Fruit fly (Drosophila melanogaster) whole organism, wandering third instar larva: ENCODE results near the gene brat.

ENCODE experiments used
- CG32264 ChIP-seq: fragments of 200-800 bp; sonication (Bioruptor generic); optimal IDR thresholded peaks from 2 replicates; lab custom pipeline; 2016; ENCODE audit warnings: missing biosample characterization, missing genetic modification characterization
- CG9705 ChIP-seq: fragments of 200-800 bp; sonication (Bioruptor generic); optimal IDR thresholded peaks from 2 replicates; lab custom pipeline; 2018; ENCODE audit warnings: missing biosample characterization, mild to moderate bottlenecking, missing genetic modification characterization
- Dfd ChIP-seq: fragments of >200 bp; optimal IDR thresholded peaks from 2 replicates; lab custom pipeline; 2017; ENCODE audit warnings: missing biosample characterization, missing genetic modification characterization
- Dif ChIP-seq: fragments of 200-275, 200-300 bp; sonication (Bioruptor generic); optimal IDR thresholded peaks from 2 replicates; lab custom pipeline; 2018; ENCODE audit warnings: missing biosample characterization, missing genetic modification characterization; ENCODE audit not compliant: partially characterized antibody
- GATAd ChIP-seq: sonication (Bioruptor generic); optimal IDR thresholded peaks from 2 replicates; lab custom pipeline; 2016; ENCODE audit warnings: missing biosample characterization, missing genetic modification characterization
- HLH106 ChIP-seq: fragments of 200-800 bp; optimal IDR thresholded peaks from 3 replicates; lab custom pipeline; 2019; ENCODE audit warnings: missing biosample characterization, mild to moderate bottlenecking, missing genetic modification characterization, moderate library complexity
- Hnf4 ChIP-seq: fragments of 200-800 bp; sonication (Bioruptor generic); optimal IDR thresholded peaks from 2 replicates; lab custom pipeline; 2016; ENCODE audit warnings: missing biosample characterization, mild to moderate bottlenecking, missing genetic modification characterization
- Hr78 ChIP-seq: fragments of >200 bp; optimal IDR thresholded peaks from 2 replicates; lab custom pipeline; 2017; ENCODE audit warnings: missing biosample characterization, missing genetic modification characterization
- Hr83 ChIP-seq: fragments of 200-300 bp; sonication (Bioruptor generic); optimal IDR thresholded peaks from 2 replicates; lab custom pipeline; 2016; ENCODE audit warnings: missing biosample characterization, mild to moderate bottlenecking, missing genetic modification characterization, moderate library complexity; ENCODE audit not compliant: poor library complexity, severe bottlenecking
- Jra ChIP-seq: sonication (Bioruptor generic); optimal IDR thresholded peaks from 2 replicates; lab custom pipeline; 2016; ENCODE audit warnings: missing biosample characterization, missing genetic modification characterization
- Myc ChIP-seq: fragments of >200 bp; optimal IDR thresholded peaks from 2 replicates; lab custom pipeline; 2017
- N ChIP-seq: fragments of >200 bp; optimal IDR thresholded peaks from 2 replicates; lab custom pipeline; 2018; ENCODE audit warnings: missing biosample characterization, missing external identifiers, missing genetic modification characterization
- OdsH ChIP-seq: fragments of 200-800 bp; sonication (Bioruptor generic); optimal IDR thresholded peaks from 2 replicates; lab custom pipeline; 2016; ENCODE audit warnings: missing biosample characterization, mild to moderate bottlenecking, missing genetic modification characterization
- Rel ChIP-seq, 2 experiments: fragments of 200-800 bp; sonication (Bioruptor generic) in 1 of 2; optimal IDR thresholded peaks; 2 replicates in 1 of 2; 3 replicates in 1 of 2; lab custom pipeline; 2016 to 2019; ENCODE audit warnings: mild to moderate bottlenecking in 2 of 2, missing biosample characterization in 2 of 2, missing genetic modification characterization in 2 of 2, moderate library complexity in 1 of 2
- Sp1 ChIP-seq: fragments of 200-800 bp; sonication (Bioruptor generic); optimal IDR thresholded peaks from 3 replicates; lab custom pipeline; 2019; ENCODE audit warnings: missing biosample characterization, mild to moderate bottlenecking, missing genetic modification characterization, moderate library complexity
- br ChIP-seq: fragments of 200-800 bp; sonication (Bioruptor generic); optimal IDR thresholded peaks from 2 replicates; lab custom pipeline; 2016; ENCODE audit warnings: missing biosample characterization, missing genetic modification characterization
- dl ChIP-seq, 2 experiments: fragments of 175-275, 200-275 bp in 1 of 2; fragments of 200-275 bp in 1 of 2; sonication (Bioruptor generic); optimal IDR thresholded peaks; lab custom pipeline; 2018; ENCODE audit warnings: mild to moderate bottlenecking in 2 of 2, missing biosample characterization in 2 of 2, missing genetic modification characterization in 2 of 2, moderate library complexity in 2 of 2; ENCODE audit not compliant: partially characterized antibody in 2 of 2, insufficient read depth in 1 of 2
- dmrt93B ChIP-seq: fragments of 200-800 bp; sonication (Bioruptor generic); optimal IDR thresholded peaks from 2 replicates; lab custom pipeline; 2018; ENCODE audit warnings: missing biosample characterization, mild to moderate bottlenecking, missing genetic modification characterization
- dsf ChIP-seq: sonication (Bioruptor generic); optimal IDR thresholded peaks from 2 replicates; lab custom pipeline; 2016; ENCODE audit warnings: missing biosample characterization, missing genetic modification characterization, borderline replicate concordance
- ey ChIP-seq: fragments of 200-800 bp; sonication (Bioruptor generic); optimal IDR thresholded peaks from 2 replicates; lab custom pipeline; 2016; ENCODE audit warnings: missing biosample characterization, missing genetic modification characterization
- foxo ChIP-seq, 2 experiments: fragments of 200-800 bp; sonication (Bioruptor generic); optimal IDR thresholded peaks; 2 replicates in 1 of 2; 3 replicates in 1 of 2; lab custom pipeline; 2016 to 2017; ENCODE audit warnings: missing biosample characterization in 2 of 2, missing genetic modification characterization in 2 of 2
- fru ChIP-seq: fragments of 200-800 bp; sonication (Bioruptor generic); optimal IDR thresholded peaks from 3 replicates; lab custom pipeline; 2016; ENCODE audit warnings: missing biosample characterization, mild to moderate bottlenecking, missing genetic modification characterization
- h ChIP-seq: fragments of 200-800 bp; sonication (Bioruptor generic); optimal IDR thresholded peaks from 3 replicates; lab custom pipeline; 2016; ENCODE audit warnings: missing biosample characterization, mild to moderate bottlenecking, missing genetic modification characterization
- jim ChIP-seq: fragments of 175-275, 200-325 bp; sonication (Bioruptor generic); optimal IDR thresholded peaks from 2 replicates; lab custom pipeline; 2016; ENCODE audit warnings: missing biosample characterization, mild to moderate bottlenecking, missing genetic modification characterization
- lola ChIP-seq: fragments of >200 bp; optimal IDR thresholded peaks from 2 replicates; lab custom pipeline; 2017; ENCODE audit warnings: missing biosample characterization, missing genetic modification characterization
- pan ChIP-seq: fragments of >200 bp; optimal IDR thresholded peaks from 2 replicates; lab custom pipeline; 2017
- psq ChIP-seq: fragments of 200-800 bp; sonication (Bioruptor generic); optimal IDR thresholded peaks from 3 replicates; lab custom pipeline; 2017; ENCODE audit warnings: missing biosample characterization, mild to moderate bottlenecking, missing genetic modification characterization, moderate library complexity
- rgr ChIP-seq: fragments of 200-800 bp; sonication (Bioruptor generic); optimal IDR thresholded peaks from 3 replicates; lab custom pipeline; 2016; ENCODE audit warnings: missing biosample characterization, mild to moderate bottlenecking, missing genetic modification characterization
- sage ChIP-seq: fragments of 200-800 bp; sonication (Bioruptor generic); optimal IDR thresholded peaks from 2 replicates; lab custom pipeline; 2016; ENCODE audit warnings: missing biosample characterization, mild to moderate bottlenecking, missing genetic modification characterization
- tai ChIP-seq: sonication (Bioruptor generic); optimal IDR thresholded peaks from 2 replicates; lab custom pipeline; 2016; ENCODE audit warnings: missing biosample characterization, missing genetic modification characterization
- usp ChIP-seq: fragments of >200 bp; optimal IDR thresholded peaks from 2 replicates; lab custom pipeline; 2017; ENCODE audit warnings: missing biosample characterization, missing genetic modification characterization
- woc ChIP-seq: sonication (Bioruptor generic); optimal IDR thresholded peaks from 2 replicates; lab custom pipeline; 2016; ENCODE audit warnings: missing biosample characterization, mild to moderate bottlenecking, missing genetic modification characterization

Gene brat

DNA sequence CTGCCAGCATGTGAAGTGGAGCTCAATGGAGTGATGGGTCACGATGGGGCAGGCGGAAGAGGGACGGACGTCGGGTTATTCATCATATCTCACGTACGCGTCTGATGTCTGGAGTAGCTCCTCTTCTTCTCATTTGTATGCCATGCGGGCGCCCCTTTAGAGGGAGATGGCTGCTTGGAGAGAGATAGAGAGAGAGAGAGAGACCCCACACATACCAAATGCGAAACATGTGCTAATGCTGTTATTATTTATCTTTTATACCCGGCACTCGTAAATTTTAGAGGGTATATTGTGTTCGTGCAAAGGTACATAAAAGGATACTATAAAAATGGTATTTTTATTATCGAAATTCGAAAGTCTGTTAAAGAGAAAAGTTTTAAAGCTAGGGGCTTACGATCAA, 12.4 kb downstream of the brat start:
- TF ChIP-seq rgr (GFP tag; lab: Kevin White, UChicago) (no peak), N (GFP tag; lab: Kevin White, UChicago) (no peak), woc (GFP tag; lab: Kevin White, UChicago) (peak; percentile 33), ey (GFP tag; lab: Kevin White, UChicago) (no peak), usp (GFP tag; lab: Kevin White, UChicago) (no peak), Dfd (GFP tag; lab: Kevin White, UChicago) (no peak), OdsH (GFP tag; lab: Kevin White, UChicago) (no peak), GATAd (GFP tag; lab: Kevin White, UChicago) (no peak), foxo (GFP tag; optimal IDR thresholded peaks at IDR 0.05; lab: Kevin White, UChicago) (no peak), dmrt93B (GFP tag; lab: Kevin White, UChicago) (no peak), h (GFP tag; lab: Kevin White, UChicago) (peak; percentile 22), psq (peak; percentile 13), Dif (GFP tag; lab: Kevin White, UChicago) (no peak), fru (GFP tag; lab: Kevin White, UChicago) (peak; percentile 21), sage (GFP tag; lab: Kevin White, UChicago) (no peak), tai (GFP tag; lab: Kevin White, UChicago) (no peak), dsf (GFP tag; lab: Kevin White, UChicago) (no peak), Jra (GFP tag; lab: Kevin White, UChicago) (no peak), Sp1 (GFP tag; lab: Kevin White, UChicago) (no peak), Hnf4 (GFP tag; lab: Kevin White, UChicago) (no peak), Hr83 (GFP tag; lab: Kevin White, UChicago) (no peak), lola (GFP tag; lab: Kevin White, UChicago) (no peak), Myc (lab: Kevin White, UChicago) (no peak), Rel (GFP tag; optimal IDR thresholded peaks at IDR 0.05; lab: Kevin White, UChicago) (no peak), Rel (tag; optimal IDR thresholded peaks at IDR 0.05; lab: Kevin White, UChicago) (no peak), Hr78 (GFP tag; lab: Kevin White, UChicago) (no peak), dl (GFP tag; optimal IDR thresholded peaks at IDR 0.05; lab: Kevin White, UChicago; ENCODE audit: insufficient read depth in 1 of 2, partially characterized antibody in 2 of 2) (no peak), br (no peak), HLH106 (tag; lab: Kevin White, UChicago) (no peak)

DNA sequence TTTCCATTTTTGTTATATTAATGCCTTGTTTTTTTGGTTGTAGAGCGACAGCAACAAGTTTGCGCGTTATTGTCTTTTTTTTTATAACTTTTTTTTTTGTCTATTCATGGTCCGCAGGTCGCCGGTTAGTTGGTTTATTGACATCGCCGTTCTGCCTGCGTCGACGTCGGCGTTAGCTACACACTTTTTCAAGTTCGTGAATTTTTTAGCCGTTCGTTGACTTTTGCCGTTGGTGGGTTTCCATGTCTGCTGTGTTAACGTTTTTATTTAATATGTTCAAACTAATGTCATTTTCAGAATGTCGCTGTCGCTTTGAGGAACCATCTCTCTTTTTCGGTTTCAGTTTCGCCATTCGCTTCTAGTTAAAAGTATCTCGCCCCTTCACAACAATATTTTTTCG, 13.0 kb downstream of the brat start:
- TF ChIP-seq CG9705 (GFP tag; lab: Kevin White, UChicago), result no peak
- no peak for TF ChIP-seq jim
- no peak for TF ChIP-seq br
- no peak for TF ChIP-seq Sp1 (GFP tag; lab: Kevin White, UChicago)
- TF ChIP-seq CG32264 (GFP tag; lab: Kevin White, UChicago), result no peak
- TF ChIP-seq pan (lab: Kevin White, UChicago), result no peak
- no peak for TF ChIP-seq OdsH (GFP tag; lab: Kevin White, UChicago)
- no peak for TF ChIP-seq ey (GFP tag; lab: Kevin White, UChicago)
- no peak for TF ChIP-seq usp (GFP tag; lab: Kevin White, UChicago)
- no peak for TF ChIP-seq dsf (GFP tag; lab: Kevin White, UChicago)
- no peak for TF ChIP-seq lola (GFP tag; lab: Kevin White, UChicago)

DNA sequence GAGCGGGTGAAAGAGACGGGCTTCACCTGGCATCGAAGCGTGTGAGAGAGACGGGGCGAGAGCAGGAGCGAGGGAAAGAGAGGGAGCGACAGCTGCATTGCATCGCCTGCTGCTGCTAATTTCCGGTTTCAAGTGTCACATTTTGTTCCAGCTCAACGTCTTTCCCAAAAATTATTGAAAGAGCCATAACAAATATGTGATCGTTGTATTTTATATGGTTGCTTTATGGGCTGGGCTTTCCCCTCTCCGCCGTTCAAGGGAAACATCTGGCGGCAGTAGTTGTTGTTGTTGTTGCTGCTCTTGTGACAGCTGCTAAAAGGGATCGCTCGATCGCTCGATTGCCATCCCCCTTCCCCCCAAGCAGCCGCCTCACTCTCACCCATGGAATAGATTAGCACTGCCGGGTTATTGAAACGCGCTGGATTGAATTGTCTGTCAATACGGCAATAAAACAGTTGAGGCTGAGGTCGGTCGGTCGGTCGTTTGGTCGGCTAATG, 21.3 kb downstream of the brat start:
- TF ChIP-seq Hr83 (GFP tag; lab: Kevin White, UChicago) (peak; percentile 50), dl (GFP tag; optimal IDR thresholded peaks at IDR 0.05; lab: Kevin White, UChicago; ENCODE audit: insufficient read depth in 1 of 2, partially characterized antibody in 2 of 2) (peak in 1 of 2 experiments; percentile 12), jim (peak; percentile 6), Jra (GFP tag; lab: Kevin White, UChicago) (no peak), psq (peak; percentile 26), Rel (GFP tag; optimal IDR thresholded peaks at IDR 0.05; lab: Kevin White, UChicago) (no peak), Rel (tag; optimal IDR thresholded peaks at IDR 0.05; lab: Kevin White, UChicago) (peak; percentile 66), h (GFP tag; lab: Kevin White, UChicago) (peak; percentile 43), woc (GFP tag; lab: Kevin White, UChicago) (peak; percentile 40), lola (GFP tag; lab: Kevin White, UChicago) (no peak)
